Worm (Caenorhabditis elegans): ENCODE measurements around the gene EGAP2.1.

The EGAP2.1 gene

DNA sequence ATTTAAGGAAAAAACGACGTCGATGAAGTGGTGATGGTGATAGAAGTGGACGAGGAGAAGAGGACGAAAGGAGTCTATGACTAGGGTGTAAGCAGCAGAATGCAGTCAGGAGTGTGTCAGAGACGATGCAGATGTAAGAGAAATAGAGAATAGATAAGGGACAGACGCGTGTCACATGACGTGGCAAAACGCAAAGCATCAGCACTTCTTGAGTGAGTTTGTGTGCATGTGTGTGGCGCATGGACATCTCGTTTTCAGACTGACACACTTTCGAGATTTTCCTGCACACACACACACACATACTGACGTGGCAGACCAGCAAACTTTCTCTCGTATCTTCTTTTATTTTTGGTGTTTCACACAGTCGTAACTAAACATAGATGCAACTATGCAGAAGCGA, 48.8 kb upstream of the EGAP2.1 start (continued):
- peak; percentile 57; the same call in 1 of the 2 replicates for TF ChIP-seq Y53G8AR.9 (GFP tag; conservative IDR thresholded peaks at IDR 0.05)
- TF ChIP-seq madf-10 (tag; optimal IDR thresholded peaks at IDR 0.05): peak; percentile 22
- TF ChIP-seq egl-44 (GFP tag; IDR thresholded peaks at IDR 0.05): peak; percentile 81; the same call in 1 of the 2 replicates
- no peak for TF ChIP-seq snpc-1.1 (tag; optimal IDR thresholded peaks at IDR 0.05; ENCODE audit: insufficient read depth)
- no peak for TF ChIP-seq F49E8.2 (tag; optimal IDR thresholded peaks at IDR 0.05; ENCODE audit: insufficient read depth)
- TF ChIP-seq cebp-1 (GFP tag; IDR thresholded peaks at IDR 0.05): no peak
- TF ChIP-seq cebp-1 (tag; optimal IDR thresholded peaks at IDR 0.05): peak; percentile 81
- peak in 1 of 3 experiments; percentile 60 for TF ChIP-seq lin-35 (GFP tag; optimal IDR thresholded peaks at IDR 0.05)
- no peak for TF ChIP-seq F33H1.4 (GFP tag; IDR thresholded peaks at IDR 0.05)
- no peak for TF ChIP-seq madf-8 (GFP tag; conservative IDR thresholded peaks at IDR 0.05)
- no peak for TF ChIP-seq xnd-1 (tag; optimal IDR thresholded peaks at IDR 0.05)
- TF ChIP-seq F57A8.1 (GFP tag; optimal IDR thresholded peaks at IDR 0.05): no peak
- TF ChIP-seq attf-5 (GFP tag; optimal IDR thresholded peaks at IDR 0.05): peak; percentile 54
- no peak for TF ChIP-seq bed-2 (GFP tag; IDR thresholded peaks at IDR 0.05)
- no peak for TF ChIP-seq F37B4.10 (GFP tag; IDR thresholded peaks at IDR 0.05)
- peak; percentile 43; the same call in 1 of the 2 replicates for TF ChIP-seq pbrm-1 (GFP tag; IDR thresholded peaks at IDR 0.05)
- no peak for TF ChIP-seq Y79H2A.3 (GFP tag; conservative IDR thresholded peaks at IDR 0.05)
- TF ChIP-seq unc-62 (GFP tag; optimal IDR thresholded peaks at IDR 0.05): no peak
- peak; percentile 80 for TF ChIP-seq let-526 (GFP tag; IDR thresholded peaks at IDR 0.05)
- no peak for TF ChIP-seq dpff-1 (tag; optimal IDR thresholded peaks at IDR 0.05)

DNA sequence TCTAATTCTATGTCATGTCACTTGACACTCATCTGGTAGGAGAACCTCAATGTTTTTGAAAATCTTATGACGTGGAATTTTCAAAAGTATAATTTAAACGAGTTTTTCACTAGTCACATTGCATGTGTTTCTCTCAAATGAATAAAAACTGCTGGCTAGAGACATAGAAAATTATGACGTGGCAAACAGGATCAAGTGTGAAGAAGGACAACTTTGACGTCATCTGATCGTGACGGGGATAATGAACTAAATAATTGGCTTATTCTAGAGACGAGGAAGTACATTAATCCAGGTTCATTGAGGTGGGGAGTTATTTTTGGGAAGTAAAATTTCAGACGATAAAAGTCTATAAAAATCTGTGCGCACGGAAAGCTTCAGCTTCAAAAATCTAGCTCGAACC, 48.0 kb upstream of the EGAP2.1 start:
- TF ChIP-seq aptf-3 (GFP tag; IDR thresholded peaks at IDR 0.05) (no peak), tbp1 (GFP tag; optimal IDR thresholded peaks at IDR 0.05) (no peak), F52B5.7 (tag; optimal IDR thresholded peaks at IDR 0.05) (no peak), aptf-2 (GFP tag; conservative IDR thresholded peaks at IDR 0.05) (no peak), cebp-1 (GFP tag; IDR thresholded peaks at IDR 0.05) (no peak), cebp-1 (tag; optimal IDR thresholded peaks at IDR 0.05) (no peak), F39B2.1 (GFP tag; IDR thresholded peaks at IDR 0.05) (no peak), attf-6 (GFP tag; IDR thresholded peaks at IDR 0.05) (no peak), nfya-1 (tag; optimal IDR thresholded peaks at IDR 0.05; ENCODE audit: borderline replicate concordance, insufficient read depth) (no peak), ceh-91 (GFP tag; IDR thresholded peaks at IDR 0.05) (no peak), ztf-28 (GFP tag; IDR thresholded peaks at IDR 0.05) (no peak)

DNA sequence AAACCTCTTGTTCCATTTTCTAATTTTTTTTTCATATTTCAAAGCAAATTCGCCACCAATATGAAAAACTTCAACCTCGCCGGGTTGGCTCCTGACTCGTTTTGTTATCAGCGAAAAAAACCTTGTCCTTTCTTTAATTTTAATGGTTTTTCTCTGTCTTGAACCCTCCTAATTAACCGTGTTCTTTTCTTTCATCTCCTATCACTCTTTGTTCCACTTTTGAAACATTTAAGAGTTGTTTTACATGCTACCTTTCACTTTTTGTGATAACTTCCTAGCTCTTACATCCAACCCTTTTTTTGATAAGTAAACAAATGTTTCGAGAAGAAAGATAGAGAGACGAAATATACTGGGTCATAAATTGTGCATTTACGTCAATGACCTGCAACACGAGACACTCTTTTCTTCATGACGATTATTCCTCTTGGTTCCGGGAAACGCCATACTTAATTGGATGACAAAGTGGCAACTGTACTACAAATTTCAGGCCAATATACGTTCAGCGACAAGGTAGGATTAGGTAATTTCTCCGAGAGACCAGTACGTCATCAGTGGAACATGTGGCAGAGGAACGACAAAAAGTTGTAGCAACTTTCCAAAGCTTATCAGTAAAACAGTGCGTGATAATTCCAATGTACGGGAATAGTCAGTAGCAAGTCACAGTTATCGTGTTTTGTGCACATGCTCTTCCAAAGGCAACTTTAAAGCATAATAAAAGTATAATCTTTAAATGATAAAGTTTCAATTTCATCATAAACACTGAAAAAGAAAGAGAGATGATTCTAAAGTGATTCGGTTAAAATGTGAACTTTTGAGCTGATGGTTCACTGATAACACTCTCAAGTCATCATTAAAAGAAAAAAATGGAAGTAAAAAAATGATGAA, 46.3 kb upstream of the EGAP2.1 start:
- TF ChIP-seq ztf-22 (GFP tag; optimal IDR thresholded peaks at IDR 0.05): peak; percentile 83
- TF ChIP-seq attf-5 (GFP tag; optimal IDR thresholded peaks at IDR 0.05): no peak
- TF ChIP-seq F23B12.7 (tag; optimal IDR thresholded peaks at IDR 0.05; ENCODE audit: insufficient read depth): no peak
- TF ChIP-seq ztf-18 (tag; optimal IDR thresholded peaks at IDR 0.05): no peak
- no peak for TF ChIP-seq ceh-58 (GFP tag; IDR thresholded peaks at IDR 0.05)
- TF ChIP-seq B0261.1 (tag; optimal IDR thresholded peaks at IDR 0.05): no peak
- TF ChIP-seq Y67H2A.10 (GFP tag; conservative IDR thresholded peaks at IDR 0.05): no peak
- no peak for TF ChIP-seq nhr-120 (GFP tag; IDR thresholded peaks at IDR 0.05)
- TF ChIP-seq F22D6.2 (tag; optimal IDR thresholded peaks at IDR 0.05): no peak
- TF ChIP-seq lsy-27 (tag; optimal IDR thresholded peaks at IDR 0.05; ENCODE audit: borderline replicate concordance, insufficient read depth): no peak
- no peak for TF ChIP-seq somi-1 (GFP tag; optimal IDR thresholded peaks at IDR 0.05)
- no peak for TF ChIP-seq zfh-2 (GFP tag; conservative IDR thresholded peaks at IDR 0.05)
- no peak for TF ChIP-seq lsl-1 (GFP tag; optimal IDR thresholded peaks at IDR 0.05)
- TF ChIP-seq sdz-38 (tag; optimal IDR thresholded peaks at IDR 0.05): no peak
- TF ChIP-seq ccch-3 (GFP tag; optimal IDR thresholded peaks at IDR 0.05): no peak
- TF ChIP-seq B0019.2 (GFP tag; conservative IDR thresholded peaks at IDR 0.05): no peak
- peak in 1 of 2 experiments; percentile 8 for TF ChIP-seq let-607 (tag; optimal IDR thresholded peaks at IDR 0.05)
